Worm (Caenorhabditis elegans) whole organism, late embryonic: Measurements from ENCODE around the gene K09E9.1.
A peak's percentile ranks its signal among the peaks of the same experiment; 100 is the strongest.

ENCODE experiments used
- C08G9.2 ChIP-seq: sonication (generic microtip); optimal IDR thresholded peaks from 2 replicates; lab custom pipeline; 2016; ENCODE audit warnings: mild to moderate bottlenecking, missing genetic modification characterization, moderate library complexity, missing compliant biosample characterization
- F13H6.1 ChIP-seq: sonication (generic microtip); optimal IDR thresholded peaks from 2 replicates; lab custom pipeline; 2016; ENCODE audit warnings: missing genetic modification characterization, missing compliant biosample characterization
- K09A11.1 ChIP-seq: sonication (generic microtip); optimal IDR thresholded peaks from 2 replicates; lab custom pipeline; 2017; ENCODE audit warnings: antibody characterized with exemption, mild to moderate bottlenecking, missing genetic modification characterization, missing compliant biosample characterization; ENCODE audit not compliant: insufficient read depth
- T23F11.4 ChIP-seq: fragments of 200-800 bp; sonication (Bioruptor generic); optimal IDR thresholded peaks from 2 replicates; lab custom pipeline; 2018; ENCODE audit warnings: mild to moderate bottlenecking, missing genetic modification characterization, missing compliant biosample characterization
- ama-1 ChIP-seq: fragments of 150-350 bp; optimal IDR thresholded peaks from 2 replicates; lab custom pipeline; 2014
- ceh-19 ChIP-seq: fragments of 200-800 bp; sonication (Bioruptor generic); optimal IDR thresholded peaks from 2 replicates; lab custom pipeline; 2018; ENCODE audit warnings: mild to moderate bottlenecking, missing genetic modification characterization, missing compliant biosample characterization
- ceh-22 ChIP-seq: sonication (generic microtip); optimal IDR thresholded peaks from 2 replicates; lab custom pipeline; 2017; ENCODE audit warnings: missing biosample characterization, missing genetic modification characterization
- ceh-30 ChIP-seq: fragments of 150-350 bp; optimal IDR thresholded peaks from 2 replicates; lab custom pipeline; 2014; ENCODE audit warnings: missing biosample characterization, missing genetic modification characterization
- ceh-6 ChIP-seq: fragments of 200-800 bp; sonication (Bioruptor generic); optimal IDR thresholded peaks from 2 replicates; lab custom pipeline; 2018; ENCODE audit warnings: mild to moderate bottlenecking, missing genetic modification characterization, missing compliant biosample characterization
- che-1 ChIP-seq: sonication (generic microtip); optimal IDR thresholded peaks from 2 replicates; lab custom pipeline; 2016; ENCODE audit warnings: mild to moderate bottlenecking, missing genetic modification characterization, missing compliant biosample characterization
- dve-1 ChIP-seq: sonication (generic microtip); optimal IDR thresholded peaks from 2 replicates; lab custom pipeline; 2017; ENCODE audit warnings: antibody characterized with exemption, mild to moderate bottlenecking, missing genetic modification characterization, missing compliant biosample characterization
- elt-4 ChIP-seq: sonication (generic microtip); optimal IDR thresholded peaks from 2 replicates; lab custom pipeline; 2016; ENCODE audit warnings: missing genetic modification characterization, missing compliant biosample characterization
- eyg-1 ChIP-seq: sonication (generic microtip); optimal IDR thresholded peaks from 2 replicates; lab custom pipeline; 2016; ENCODE audit warnings: missing genotype, missing genetic modification characterization, missing compliant biosample characterization
- fax-1 ChIP-seq: sonication (generic microtip); optimal IDR thresholded peaks from 2 replicates; lab custom pipeline; 2016; ENCODE audit warnings: missing genotype, missing genetic modification characterization, missing compliant biosample characterization
- fkh-10 ChIP-seq: fragments of 150-350 bp; optimal IDR thresholded peaks from 2 replicates; lab custom pipeline; 2014; ENCODE audit warnings: missing biosample characterization, missing genetic modification reagents, missing genetic modification characterization
- gmeb-2 ChIP-seq: sonication (generic microtip); optimal IDR thresholded peaks from 2 replicates; lab custom pipeline; 2016; ENCODE audit warnings: missing genetic modification characterization, inconsistent platforms, missing compliant biosample characterization
- hlh-13 ChIP-seq: fragments of 200-800 bp; sonication (Bioruptor generic); optimal IDR thresholded peaks from 2 replicates; lab custom pipeline; 2018; ENCODE audit warnings: mild to moderate bottlenecking, missing genetic modification characterization, missing compliant biosample characterization
- hlh-15 ChIP-seq: sonication (generic microtip); optimal IDR thresholded peaks from 2 replicates; lab custom pipeline; 2016; ENCODE audit warnings: missing genetic modification characterization, missing compliant biosample characterization
- hlh-30 ChIP-seq: sonication (generic microtip); optimal IDR thresholded peaks from 2 replicates; lab custom pipeline; 2017; ENCODE audit warnings: antibody characterized with exemption, missing genetic modification characterization, missing compliant biosample characterization; ENCODE audit not compliant: insufficient read depth
- lin-11 ChIP-seq: fragments of 200-800 bp; sonication (Bioruptor generic); optimal IDR thresholded peaks from 2 replicates; lab custom pipeline; 2018; ENCODE audit warnings: mild to moderate bottlenecking, missing genetic modification characterization, missing compliant biosample characterization
- nfya-1 ChIP-seq: sonication (generic microtip); optimal IDR thresholded peaks from 2 replicates; lab custom pipeline; 2017; ENCODE audit warnings: missing genetic modification characterization, mild to moderate bottlenecking, missing compliant biosample characterization, antibody characterized with exemption, moderate library complexity
- nhr-11 ChIP-seq: fragments of 150-350 bp; optimal IDR thresholded peaks from 2 replicates; lab custom pipeline; 2014; ENCODE audit warnings: missing biosample characterization, missing genetic modification characterization
- pag-3 ChIP-seq: sonication (generic microtip); optimal IDR thresholded peaks from 2 replicates; lab custom pipeline; 2016; ENCODE audit warnings: missing compliant biosample characterization, missing genetic modification characterization, borderline replicate concordance
- pax-1 ChIP-seq: fragments of 150-350 bp; optimal IDR thresholded peaks from 2 replicates; lab custom pipeline; 2014; ENCODE audit warnings: missing biosample characterization, missing genetic modification characterization
- pha-2 ChIP-seq: sonication (generic microtip); optimal IDR thresholded peaks from 2 replicates; lab custom pipeline; 2017; ENCODE audit warnings: mild to moderate bottlenecking, missing genetic modification characterization, missing compliant biosample characterization
- pqm-1 ChIP-seq: sonication (generic microtip); optimal IDR thresholded peaks from 2 replicates; lab custom pipeline; 2016; ENCODE audit warnings: missing genetic modification characterization, missing compliant biosample characterization
- pros-1 ChIP-seq: fragments of 150-350 bp; optimal IDR thresholded peaks from 2 replicates; lab custom pipeline; 2014; ENCODE audit warnings: missing biosample characterization, missing genetic modification reagents, missing genetic modification characterization
- ref-2 ChIP-seq: sonication (generic microtip); optimal IDR thresholded peaks from 2 replicates; lab custom pipeline; 2016; ENCODE audit warnings: missing genetic modification characterization, missing compliant biosample characterization
- sox-2 ChIP-seq: fragments of 200-800 bp; sonication (Bioruptor generic); IDR thresholded peaks from 2 replicates; pipeline ENCODE4 v1.3.6; 2022; ENCODE audit warnings: missing genetic modification reagents, missing genetic modification characterization, missing compliant biosample characterization
- tbx-2 ChIP-seq: sonication (generic microtip); optimal IDR thresholded peaks from 2 replicates; lab custom pipeline; 2016; ENCODE audit warnings: missing genetic modification characterization, missing compliant biosample characterization
- tbx-7 ChIP-seq: sonication (generic microtip); optimal IDR thresholded peaks from 2 replicates; lab custom pipeline; 2016; ENCODE audit warnings: missing genotype, missing genetic modification characterization, missing compliant biosample characterization
- ttx-3 ChIP-seq: sonication (generic microtip); optimal IDR thresholded peaks from 2 replicates; lab custom pipeline; 2016; ENCODE audit warnings: missing genetic modification reagents, missing genetic modification characterization, missing compliant biosample characterization
- unc-3 ChIP-seq, 2 experiments: fragments of 200-800 bp in 1 of 2; sonication (Bioruptor generic) in 1 of 2; sonication (generic microtip) in 1 of 2; conservative IDR thresholded peaks in 1 of 2; optimal IDR thresholded peaks in 1 of 2; 2 replicates each; pipeline versions ENCODE4 v1.3.6 to Lab custom; 2016 to 2022; ENCODE audit warnings: missing compliant biosample characterization in 2 of 2, missing genetic modification characterization in 2 of 2, missing genetic modification reagents in 1 of 2
- unc-42 ChIP-seq: sonication (generic microtip); optimal IDR thresholded peaks from 2 replicates; lab custom pipeline; 2016; ENCODE audit warnings: missing genotype, missing genetic modification characterization, missing compliant biosample characterization
- ztf-16 ChIP-seq: sonication (generic microtip); optimal IDR thresholded peaks from 2 replicates; lab custom pipeline; 2017; ENCODE audit warnings: missing genetic modification characterization, missing compliant biosample characterization

K09E9.1 gene

DNA sequence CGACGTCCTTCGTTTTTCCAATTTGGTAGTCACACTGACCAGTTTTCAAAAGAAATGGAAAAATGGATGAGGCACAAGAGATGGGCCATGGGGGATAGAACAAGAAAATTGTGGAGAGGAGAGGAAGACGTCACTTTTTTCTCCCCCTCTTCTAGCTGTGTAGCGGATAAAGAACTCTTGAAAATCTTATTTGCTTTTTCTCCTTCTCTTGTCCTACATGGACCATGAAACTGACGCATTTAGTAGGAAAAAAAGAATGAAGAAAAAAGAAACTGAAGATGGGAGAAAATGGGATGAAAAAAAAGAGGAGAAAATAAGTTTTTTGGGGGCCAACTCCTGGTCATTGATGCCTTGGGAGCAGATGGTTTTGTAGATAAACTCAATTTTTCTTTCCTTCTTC is 13.7 kb downstream of the K09E9.1 start:
- peak; percentile 92 for TF ChIP-seq unc-42 (tag; lab: Kevin White, UChicago)
- TF ChIP-seq hlh-30 (tag; lab: Kevin White, UChicago): no peak

DNA sequence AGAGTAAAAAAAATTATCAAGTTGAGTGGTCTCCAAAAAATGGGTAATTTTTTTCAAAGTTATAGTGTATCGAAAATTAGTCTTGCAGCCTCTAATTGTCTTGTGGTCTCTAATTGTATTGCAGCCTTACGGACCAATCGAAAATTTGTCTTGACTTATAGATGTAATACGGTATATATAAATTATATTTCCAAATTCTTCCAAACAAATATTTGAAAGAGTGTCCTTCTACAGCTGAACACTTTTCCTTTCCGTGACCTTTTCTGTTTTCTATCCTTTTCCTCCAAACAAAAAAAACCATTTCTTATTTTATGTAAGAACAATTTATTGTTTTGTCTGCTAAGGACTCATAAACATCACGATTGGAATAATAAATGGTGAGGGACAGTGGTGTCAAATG is 20.3 kb downstream of the K09E9.1 start, which contains the start of gene K09E9.7:
TSS of gene K09E9.7 (plus strand) at position 301 of the 400 bp plus-strand sequence.
- TF ChIP-seq F13H6.1 (tag; lab: Kevin White, UChicago) (no peak), ama-1 (lab: Kevin White, UChicago) (no peak), K09A11.1 (tag; lab: Kevin White, UChicago) (no peak), unc-3 (GFP tag; conservative IDR thresholded peaks at IDR 0.05; lab: Robert Waterston, UW) (no peak), unc-3 (tag; optimal IDR thresholded peaks at IDR 0.05; lab: Kevin White, UChicago) (no peak), pros-1 (tag; lab: Kevin White, UChicago) (no peak), ceh-6 (GFP tag; lab: Kevin White, UChicago) (no peak), T23F11.4 (GFP tag; lab: Kevin White, UChicago) (no peak), sox-2 (GFP tag; lab: Robert Waterston, UW) (no peak), lin-11 (tag; lab: Kevin White, UChicago) (no peak), tbx-2 (tag; lab: Kevin White, UChicago) (no peak), hlh-15 (no peak), elt-4 (tag; lab: Kevin White, UChicago) (no peak), ztf-16 (tag; lab: Kevin White, UChicago) (no peak)
- TF ChIP-seq, all 69 proteins: peak for 0

DNA sequence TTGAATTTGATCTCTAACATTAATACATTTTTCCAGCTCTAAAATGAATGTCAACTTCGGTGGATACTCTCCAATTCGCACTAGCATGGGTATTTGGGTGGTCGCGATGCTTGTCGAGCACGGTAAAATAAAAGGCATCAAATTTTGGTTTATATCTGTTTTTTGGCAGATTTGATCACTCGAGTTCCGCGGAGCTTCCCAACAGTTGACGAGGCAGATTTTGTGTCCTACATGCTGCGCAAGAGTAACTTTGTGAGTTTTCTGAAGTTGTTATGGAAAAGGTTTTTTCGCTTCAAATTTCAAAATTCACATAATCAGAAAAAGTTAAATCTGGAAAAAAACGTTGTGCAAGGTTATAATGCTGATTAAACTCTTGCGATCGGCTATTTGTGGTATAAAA is 21.1 kb downstream of the K09E9.1 start:
- TF ChIP-seq pha-2 (tag; lab: Kevin White, UChicago): no peak
- no peak for TF ChIP-seq gmeb-2 (tag; lab: Kevin White, UChicago)
- TF ChIP-seq pqm-1: no peak
- no peak for TF ChIP-seq ceh-6 (GFP tag; lab: Kevin White, UChicago)
- TF ChIP-seq ceh-19 (GFP tag; lab: Kevin White, UChicago): no peak
- no peak for TF ChIP-seq nfya-1
- TF ChIP-seq che-1 (tag; lab: Kevin White, UChicago): no peak
- TF ChIP-seq C08G9.2 (tag; lab: Kevin White, UChicago): no peak
- TF ChIP-seq hlh-13 (GFP tag; lab: Kevin White, UChicago): no peak
- TF ChIP-seq nhr-11 (tag; lab: Kevin White, UChicago): no peak
- no peak for TF ChIP-seq ref-2 (tag; lab: Kevin White, UChicago)

DNA sequence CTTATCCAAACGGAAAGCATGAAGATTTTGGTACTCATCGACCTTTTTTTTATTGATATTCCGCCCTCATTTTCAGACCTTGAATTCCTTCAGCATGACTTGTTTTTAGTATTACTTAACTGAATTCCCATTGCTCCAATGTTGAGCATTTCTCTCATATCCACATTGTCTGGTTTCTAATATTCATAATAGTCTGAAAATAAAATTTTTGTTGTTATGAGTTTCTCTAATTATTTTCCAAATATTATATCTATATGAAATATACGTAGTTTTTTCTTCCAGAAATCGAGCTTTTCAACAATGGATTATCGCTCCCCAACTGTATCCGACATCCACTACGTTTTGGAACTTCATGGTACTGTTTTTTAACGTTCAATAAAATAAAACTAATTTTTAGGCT is 22.3 kb downstream of the K09E9.1 start, which contains the start of gene H08J19.1:
TSS of gene H08J19.1 (plus strand) at position 301 of the 400 bp plus-strand sequence.
- TF ChIP-seq ceh-30 (no peak), ceh-22 (no peak), tbx-7 (tag; lab: Kevin White, UChicago) (no peak), eyg-1 (no peak), hlh-30 (tag; lab: Kevin White, UChicago) (no peak), fax-1 (tag; lab: Kevin White, UChicago) (no peak)

DNA sequence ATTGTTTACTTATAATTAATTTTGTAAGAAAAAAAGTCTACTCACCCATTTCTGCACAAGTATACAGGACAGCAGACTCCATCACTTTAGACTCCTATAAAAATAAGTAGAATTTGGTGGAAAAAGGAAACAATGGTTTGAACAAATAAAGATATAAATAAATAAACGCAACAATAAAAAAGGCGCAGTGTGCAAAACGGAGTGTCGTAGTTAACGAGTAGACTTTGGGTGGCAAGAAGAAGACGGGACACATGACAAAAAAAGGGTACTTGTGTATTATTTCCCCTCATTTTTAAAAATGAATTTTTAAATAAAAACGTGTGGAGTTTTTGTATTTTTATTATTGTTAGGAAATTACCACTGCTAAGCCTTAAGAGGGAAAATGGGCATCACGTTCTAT is 27.0 kb downstream of the K09E9.1 start, which contains the start of gene F59D12.5:
TSS of gene F59D12.5 (minus strand) at position 94 of the 400 bp plus-strand sequence.
- TF ChIP-seq pax-1 (tag; lab: Kevin White, UChicago) (no peak), pag-3 (tag; lab: Kevin White, UChicago) (no peak), hlh-15 (no peak), ttx-3 (tag; lab: Kevin White, UChicago) (no peak), lin-11 (tag; lab: Kevin White, UChicago) (no peak), fkh-10 (GFP tag; lab: Kevin White, UChicago) (no peak), unc-42 (tag; lab: Kevin White, UChicago) (peak; percentile 6), dve-1 (tag; lab: Kevin White, UChicago) (no peak)
